Worm (Caenorhabditis elegans) whole organism, mixed stage, embryonic: ENCODE results near the gene ugt-34.

Experiments
- elt-1 ChIP-seq: sonication (generic microtip); optimal IDR thresholded peaks from 2 replicates; lab custom pipeline; 2017; ENCODE audit warnings: missing genetic modification characterization, mild to moderate bottlenecking, missing compliant biosample characterization, antibody characterized with exemption, moderate library complexity, borderline replicate concordance; ENCODE audit not compliant: insufficient read depth
- lsy-2 ChIP-seq: fragments of 150-350 bp; optimal IDR thresholded peaks from 2 replicates; lab custom pipeline; 2014; ENCODE audit warnings: missing biosample characterization, missing genetic modification characterization
- nhr-2 ChIP-seq: fragments of 150-350 bp; optimal IDR thresholded peaks from 2 replicates; lab custom pipeline; 2014; ENCODE audit warnings: missing biosample characterization, missing genetic modification characterization
- nhr-237 ChIP-seq: fragments of 150-350 bp; optimal IDR thresholded peaks from 2 replicates; lab custom pipeline; 2014; ENCODE audit warnings: missing biosample characterization, missing genetic modification characterization
- nhr-76 ChIP-seq: sonication (generic microtip); optimal IDR thresholded peaks from 2 replicates; lab custom pipeline; 2017; ENCODE audit warnings: missing biosample characterization, missing genetic modification characterization
- sem-2 ChIP-seq: fragments of 200-800 bp; sonication (Bioruptor generic); optimal IDR thresholded peaks from 2 replicates; lab custom pipeline; 2018; ENCODE audit warnings: mild to moderate bottlenecking, missing genetic modification characterization, missing compliant biosample characterization
- unc-39 ChIP-seq: fragments of 150-350 bp; optimal IDR thresholded peaks from 2 replicates; lab custom pipeline; 2014; ENCODE audit warnings: missing biosample characterization, missing genetic modification characterization
- ztf-11 ChIP-seq: fragments of 150-350 bp; optimal IDR thresholded peaks from 2 replicates; lab custom pipeline; 2014; ENCODE audit warnings: missing biosample characterization, missing genetic modification characterization

DNA sequence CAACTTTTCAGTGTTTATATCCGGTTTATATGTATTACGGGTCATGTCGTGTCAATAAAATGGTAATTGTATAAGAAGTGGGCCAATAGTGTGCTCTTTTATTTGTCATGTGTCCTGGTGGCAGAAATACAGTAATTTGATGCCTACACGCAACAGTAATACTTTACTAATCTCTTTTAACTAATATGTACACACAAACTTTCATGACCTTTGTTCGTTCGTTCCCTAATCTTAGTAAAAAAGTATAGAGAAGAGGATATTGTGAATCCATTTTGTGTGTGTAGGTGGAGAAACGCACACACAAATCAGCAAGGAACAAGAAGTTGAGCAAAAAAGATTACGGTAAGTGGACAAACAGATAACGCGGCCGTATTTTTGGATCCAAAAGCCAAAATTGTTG is 14.0 kb upstream of the ugt-34 start:
- TF ChIP-seq unc-39 (tag; lab: Kevin White, UChicago), result no peak
- no peak for TF ChIP-seq elt-1 (tag; lab: Kevin White, UChicago)
- TF ChIP-seq ztf-11, result no peak
- no peak for TF ChIP-seq nhr-237 (tag; lab: Kevin White, UChicago)
- TF ChIP-seq lsy-2 (tag; lab: Kevin White, UChicago), result no peak
- TF ChIP-seq nhr-76, result no peak
- no peak for TF ChIP-seq sem-2 (GFP tag; lab: Kevin White, UChicago)
- TF ChIP-seq nhr-2, result peak; percentile 51
